Worm (Caenorhabditis elegans): ENCODE measurements around the gene srsy-2.

srsy-2 gene

ce11 chrII:6192484-6192883 lies 34.4 kb downstream of the srsy-2 start, which contains the start of gene cpb-2:
Gene cpb-2, plus strand, starts transcription at chrII:6192784.
- TF ChIP-seq lir-3 (tag; optimal IDR thresholded peaks at IDR 0.05) (no peak), aha-1 (tag) (peak; percentile 90), spr-3 (GFP tag; optimal IDR thresholded peaks at IDR 0.05) (no peak)

- TF ChIP-seq lim-7 (GFP tag; IDR thresholded peaks at IDR 0.05) (no peak), mep-1 (tag; optimal IDR thresholded peaks at IDR 0.05) (no peak), mxl-2 (GFP tag; conservative IDR thresholded peaks at IDR 0.05) (no peak), ama-1 (optimal IDR thresholded peaks at IDR 0.05) (no peak), nhr-102 (tag; optimal IDR thresholded peaks at IDR 0.05) (no peak), rbr-2 (tag; optimal IDR thresholded peaks at IDR 0.05) (no peak), unc-62 (GFP tag; optimal IDR thresholded peaks at IDR 0.05 in 1 of 2) (no peak), unc-62 (tag; optimal IDR thresholded peaks at IDR 0.05) (no peak)
These were observed 35.6 kb downstream of the srsy-2 start, which contains the start of gene fkh-8 for ce11 chrII:6191293-6191692. Gene fkh-8, minus strand, starts transcription at chrII:6191393.

ce11 chrII:6190770-6191169 lies 36.1 kb downstream of the srsy-2 start:
- TF ChIP-seq egl-27 (tag; optimal IDR thresholded peaks at IDR 0.05), result no peak
- TF ChIP-seq arid-1 (GFP tag; conservative IDR thresholded peaks at IDR 0.05), result no peak
- no peak for TF ChIP-seq fos-1 (tag; optimal IDR thresholded peaks at IDR 0.05)
- TF ChIP-seq rbr-2 (tag; optimal IDR thresholded peaks at IDR 0.05), result no peak
- TF ChIP-seq zag-1 (tag; optimal IDR thresholded peaks at IDR 0.05), result no peak
- TF ChIP-seq mxl-3 (GFP tag; optimal IDR thresholded peaks at IDR 0.05), result no peak
- TF ChIP-seq saeg-2 (GFP tag; IDR thresholded peaks at IDR 0.05), result no peak
- TF ChIP-seq lin-1 (GFP tag; IDR thresholded peaks at IDR 0.05), result no peak

ce11 chrII:6181337-6181736 lies 45.6 kb downstream of the srsy-2 start:
- TF ChIP-seq nhr-11 (tag; optimal IDR thresholded peaks at IDR 0.05), result peak; percentile 51
- no peak for TF ChIP-seq lin-38 (GFP tag; IDR thresholded peaks at IDR 0.05)
- TF ChIP-seq mes-2 (tag; optimal IDR thresholded peaks at IDR 0.05; ENCODE audit: poor library complexity, severe bottlenecking), result no peak
- no peak for TF ChIP-seq ceh-28 (tag; optimal IDR thresholded peaks at IDR 0.05)
- no peak for TF ChIP-seq nhr-48 (tag; optimal IDR thresholded peaks at IDR 0.05)
- no peak for TF ChIP-seq lin-1 (GFP tag; IDR thresholded peaks at IDR 0.05)
- no peak for TF ChIP-seq php-3 (GFP tag; IDR thresholded peaks at IDR 0.05)
- TF ChIP-seq Y105C5A.15 (GFP tag; IDR thresholded peaks at IDR 0.05), result no peak
- peak; percentile 47 for TF ChIP-seq hlh-30 (tag; optimal IDR thresholded peaks at IDR 0.05; ENCODE audit: insufficient read depth)
- TF ChIP-seq D1046.2 (GFP tag; IDR thresholded peaks at IDR 0.05), result no peak
- no peak for TF ChIP-seq daf-19 (GFP tag; conservative IDR thresholded peaks at IDR 0.05)
- TF ChIP-seq tra-1 (GFP tag; IDR thresholded peaks at IDR 0.05), result no peak
- no peak for TF ChIP-seq zip-11 (GFP tag; IDR thresholded peaks at IDR 0.05)
- TF ChIP-seq dmd-8 (GFP tag; IDR thresholded peaks at IDR 0.05), result no peak
- no peak for TF ChIP-seq saeg-2 (GFP tag; IDR thresholded peaks at IDR 0.05)
- TF ChIP-seq lin-13 (GFP tag; optimal IDR thresholded peaks at IDR 0.05), result no peak
- TF ChIP-seq ceh-82 (tag; optimal IDR thresholded peaks at IDR 0.05), result no peak
- TF ChIP-seq lir-3 (tag; optimal IDR thresholded peaks at IDR 0.05), result no peak
- TF ChIP-seq ceh-44 (GFP tag; IDR thresholded peaks at IDR 0.05), result no peak
- no peak for TF ChIP-seq unc-130 (GFP tag; optimal IDR thresholded peaks at IDR 0.05)
- no peak for TF ChIP-seq rbr-2 (tag; optimal IDR thresholded peaks at IDR 0.05)
- TF ChIP-seq unc-39 (tag; optimal IDR thresholded peaks at IDR 0.05), result no peak
- no peak for TF ChIP-seq ztf-7 (tag; optimal IDR thresholded peaks at IDR 0.05)
- TF ChIP-seq daf-16 (GFP tag; optimal IDR thresholded peaks at IDR 0.05), result peak in 1 of 2 experiments; percentile 23
- TF ChIP-seq daf-16 (tag; optimal IDR thresholded peaks at IDR 0.05), result no peak
- TF ChIP-seq hlh-11 (tag; optimal IDR thresholded peaks at IDR 0.05), result peak; percentile 2
- no peak for TF ChIP-seq madf-9 (GFP tag; conservative IDR thresholded peaks at IDR 0.05)
- no peak for TF ChIP-seq Y5F2A.4 (GFP tag; optimal IDR thresholded peaks at IDR 0.05)
- TF ChIP-seq F37D6.2 (tag; optimal IDR thresholded peaks at IDR 0.05), result no peak
- no peak for TF ChIP-seq set-16 (GFP tag; IDR thresholded peaks at IDR 0.05)
- TF ChIP-seq unc-62 (GFP tag; optimal IDR thresholded peaks at IDR 0.05 in 1 of 2), result no peak
- no peak for TF ChIP-seq unc-62 (tag; optimal IDR thresholded peaks at IDR 0.05)
- TF ChIP-seq nhr-77 (tag; optimal IDR thresholded peaks at IDR 0.05), result no peak
- TF ChIP-seq hmg-1.1 (GFP tag; IDR thresholded peaks at IDR 0.05), result no peak
- TF ChIP-seq daf-12 (tag; optimal IDR thresholded peaks at IDR 0.05), result no peak
- no peak for TF ChIP-seq nhr-10 (tag; optimal IDR thresholded peaks at IDR 0.05)
